Worm (Caenorhabditis elegans) whole organism, L1 larva: ENCODE measurements around the gene Y32H12A.8.

Experiments used
- F16B12.6 ChIP-seq: fragments of 150-350 bp; optimal IDR thresholded peaks from 2 replicates; lab custom pipeline; 2014; ENCODE audit warnings: missing biosample characterization, missing genetic modification characterization
- ceh-63 ChIP-seq: fragments of 200-800 bp; sonication (Bioruptor generic); optimal IDR thresholded peaks from 2 replicates; lab custom pipeline; 2018; ENCODE audit warnings: mild to moderate bottlenecking, missing genetic modification characterization, missing compliant biosample characterization
- ceh-82 ChIP-seq, 3 experiments: fragments of 150-350 bp in 1 of 3; sonication (generic microtip) in 2 of 3; optimal IDR thresholded peaks; 2 replicates each; lab custom pipeline; 2014 to 2017; ENCODE audit warnings: missing biosample characterization in 3 of 3, missing genetic modification characterization in 3 of 3
- ceh-88 ChIP-seq: fragments of 200-800 bp; sonication (Bioruptor generic); IDR thresholded peaks from 2 replicates; pipeline ENCODE4 v1.3.6; 2022; ENCODE audit warnings: missing genetic modification characterization, missing compliant biosample characterization
- ceh-90 ChIP-seq: sonication (generic microtip); optimal IDR thresholded peaks from 2 replicates; lab custom pipeline; 2016; ENCODE audit warnings: missing genetic modification characterization, missing compliant biosample characterization
- dpl-1 ChIP-seq, 3 experiments: fragments of 150-350 bp in 2 of 3; sonication (generic microtip) in 1 of 3; optimal IDR thresholded peaks; 2 replicates each; lab custom pipeline; 2014 to 2017; ENCODE audit warnings: missing biosample characterization in 3 of 3, missing genetic modification characterization in 3 of 3, missing genetic modification reagents in 3 of 3
- dsc-1 ChIP-seq: sonication (generic microtip); optimal IDR thresholded peaks from 2 replicates; lab custom pipeline; 2016; ENCODE audit warnings: mild to moderate bottlenecking, missing genetic modification characterization, missing compliant biosample characterization
- efl-1 ChIP-seq, 4 experiments: fragments of 150-350 bp; optimal IDR thresholded peaks in 3 of 4; peaks in 1 of 4; 1 replicate in 1 of 4; 2 replicates in 3 of 4; lab custom pipeline; 2014; ENCODE audit warnings: missing biosample characterization in 2 of 4, missing genetic modification characterization in 2 of 4, missing genetic modification reagents in 2 of 4
- efl-3 ChIP-seq: fragments of 200-800 bp; sonication (Bioruptor generic); optimal IDR thresholded peaks from 2 replicates; lab custom pipeline; 2018; ENCODE audit warnings: mild to moderate bottlenecking, missing genetic modification characterization, missing compliant biosample characterization
- egl-13 ChIP-seq: sonication (generic microtip); optimal IDR thresholded peaks from 2 replicates; lab custom pipeline; 2016; ENCODE audit warnings: missing genotype, missing genetic modification reagents, missing genetic modification characterization, missing compliant biosample characterization
- fkh-8 ChIP-seq: sonication (generic microtip); optimal IDR thresholded peaks from 2 replicates; lab custom pipeline; 2016; ENCODE audit warnings: mild to moderate bottlenecking, missing genetic modification characterization, missing compliant biosample characterization
- grh-1 ChIP-seq: fragments of 200-800 bp; sonication (Bioruptor generic); IDR thresholded peaks from 2 replicates; pipeline ENCODE4 v1.3.6; 2022; ENCODE audit warnings: missing genetic modification reagents, missing genetic modification characterization, missing compliant biosample characterization
- hlh-4 ChIP-seq: sonication (generic microtip); optimal IDR thresholded peaks from 2 replicates; lab custom pipeline; 2016; ENCODE audit warnings: mild to moderate bottlenecking, missing genetic modification characterization, missing compliant biosample characterization
- hpl-2 ChIP-seq: fragments of 150-350 bp; optimal IDR thresholded peaks from 2 replicates; lab custom pipeline; 2014; ENCODE audit warnings: missing biosample characterization, missing genetic modification reagents, missing genetic modification characterization
- isw-1 ChIP-seq: fragments of 200-800 bp; sonication (Bioruptor generic); IDR thresholded peaks from 2 replicates; pipeline ENCODE4 v1.3.6; 2022; ENCODE audit warnings: missing genetic modification characterization, missing compliant biosample characterization
- jun-1 ChIP-seq: fragments of 150-350 bp; optimal IDR thresholded peaks from 2 replicates; lab custom pipeline; 2014; ENCODE audit warnings: missing biosample characterization, missing genetic modification reagents, missing genetic modification characterization
- lin-14 ChIP-seq: fragments of 200-800 bp; sonication (Bioruptor generic); optimal IDR thresholded peaks from 2 replicates; lab custom pipeline; 2018; ENCODE audit warnings: mild to moderate bottlenecking, missing genetic modification characterization, moderate library complexity, missing compliant biosample characterization
- lin-15B ChIP-seq: fragments of 150-350 bp; sonication (generic microtip); optimal IDR thresholded peaks from 3 replicates; lab custom pipeline; 2014; ENCODE audit warnings: missing biosample characterization, missing genetic modification characterization
- lin-35 ChIP-seq, 2 experiments: fragments of 150-350 bp; optimal IDR thresholded peaks; 2 replicates each; lab custom pipeline; 2014; ENCODE audit warnings: missing biosample characterization in 2 of 2, missing genetic modification characterization in 2 of 2, missing genetic modification reagents in 2 of 2
- lir-3 ChIP-seq: sonication (generic microtip); optimal IDR thresholded peaks from 2 replicates; lab custom pipeline; 2016; ENCODE audit warnings: mild to moderate bottlenecking, missing genetic modification characterization, moderate library complexity, missing compliant biosample characterization; ENCODE audit not compliant: poor library complexity
- lsy-2 ChIP-seq, 2 experiments: fragments of 150-350 bp; optimal IDR thresholded peaks; 2 replicates each; lab custom pipeline; 2014; ENCODE audit warnings: missing biosample characterization in 2 of 2, missing genetic modification characterization in 2 of 2
- mab-9 ChIP-seq: fragments of 200-800 bp; sonication (Bioruptor generic); IDR thresholded peaks from 2 replicates; pipeline ENCODE4 v1.3.6; 2022; ENCODE audit warnings: missing genetic modification reagents, missing genetic modification characterization, missing compliant biosample characterization
- mdl-1 ChIP-seq, 2 experiments: fragments of 150-350 bp; optimal IDR thresholded peaks; 2 replicates each; lab custom pipeline; 2014 to 2017; ENCODE audit warnings: missing biosample characterization in 2 of 2, missing genetic modification characterization in 2 of 2, inconsistent platforms in 1 of 2
- mep-1 ChIP-seq: fragments of 150-350 bp; optimal IDR thresholded peaks from 2 replicates; lab custom pipeline; 2014; ENCODE audit warnings: missing biosample characterization, missing genetic modification characterization
- nhr-11 ChIP-seq: fragments of 150-350 bp; optimal IDR thresholded peaks from 2 replicates; lab custom pipeline; 2014; ENCODE audit warnings: missing biosample characterization, missing genetic modification characterization
- nhr-12 ChIP-seq: sonication (generic microtip); optimal IDR thresholded peaks from 2 replicates; lab custom pipeline; 2017; ENCODE audit warnings: missing biosample characterization, missing genetic modification characterization
- nhr-19 ChIP-seq: fragments of 200-800 bp; sonication (Bioruptor generic); conservative IDR thresholded peaks from 2 replicates; pipeline ENCODE4 v1.3.6; 2022; ENCODE audit warnings: missing genetic modification characterization, missing compliant biosample characterization
- nhr-20 ChIP-seq: sonication (generic microtip); optimal IDR thresholded peaks from 2 replicates; lab custom pipeline; 2016; ENCODE audit warnings: mild to moderate bottlenecking, missing genetic modification characterization, missing compliant biosample characterization
- nhr-47 ChIP-seq: sonication (generic microtip); optimal IDR thresholded peaks from 2 replicates; lab custom pipeline; 2016; ENCODE audit warnings: mild to moderate bottlenecking, missing genetic modification characterization, moderate library complexity, missing compliant biosample characterization
- nhr-71 ChIP-seq: sonication (generic microtip); optimal IDR thresholded peaks from 2 replicates; lab custom pipeline; 2016; ENCODE audit warnings: mild to moderate bottlenecking, missing genetic modification characterization, moderate library complexity, missing compliant biosample characterization
- nhr-77 ChIP-seq: fragments of 150-350 bp; optimal IDR thresholded peaks from 2 replicates; lab custom pipeline; 2014; ENCODE audit warnings: missing biosample characterization, missing genetic modification characterization
- nhr-85 ChIP-seq: sonication (generic microtip); peaks from one replicate; lab custom pipeline; 2016; ENCODE audit warnings: missing genetic modification characterization, inconsistent platforms, missing compliant biosample characterization
- rnt-1 ChIP-seq: sonication (generic microtip); optimal IDR thresholded peaks from 2 replicates; lab custom pipeline; 2016; ENCODE audit warnings: mild to moderate bottlenecking, missing genetic modification characterization, moderate library complexity, missing compliant biosample characterization
- skn-1 ChIP-seq: fragments of 150-350 bp; optimal IDR thresholded peaks from 2 replicates; lab custom pipeline; 2014; ENCODE audit warnings: missing biosample characterization, missing genetic modification characterization
- snu-23 ChIP-seq: sonication (generic microtip); optimal IDR thresholded peaks from 2 replicates; lab custom pipeline; 2016; ENCODE audit warnings: missing genetic modification characterization, missing compliant biosample characterization
- swsn-7 ChIP-seq: sonication (generic microtip); optimal IDR thresholded peaks from 2 replicates; lab custom pipeline; 2016; ENCODE audit warnings: missing genetic modification characterization, missing compliant biosample characterization
- tbx-2 ChIP-seq: sonication (generic microtip); optimal IDR thresholded peaks from 2 replicates; lab custom pipeline; 2016; ENCODE audit warnings: missing genetic modification characterization, missing compliant biosample characterization
- unc-130 ChIP-seq: fragments of 150-350 bp; optimal IDR thresholded peaks from 2 replicates; lab custom pipeline; 2017; ENCODE audit warnings: missing biosample characterization, missing genetic modification characterization, inconsistent platforms
- unc-86 ChIP-seq: sonication (generic microtip); optimal IDR thresholded peaks from 2 replicates; lab custom pipeline; 2016; ENCODE audit warnings: missing genetic modification characterization, missing compliant biosample characterization
- xbp-1 ChIP-seq: sonication (generic microtip); optimal IDR thresholded peaks from 2 replicates; lab custom pipeline; 2016; ENCODE audit warnings: missing genetic modification characterization, missing compliant biosample characterization
- zag-1 ChIP-seq: fragments of 150-350 bp; optimal IDR thresholded peaks from 2 replicates; lab custom pipeline; 2014; ENCODE audit warnings: missing biosample characterization, missing genetic modification characterization
- ztf-4 ChIP-seq: fragments of 150-350 bp; optimal IDR thresholded peaks from 2 replicates; lab custom pipeline; 2014; ENCODE audit warnings: missing biosample characterization, missing genetic modification characterization

The Y32H12A.8 gene

DNA sequence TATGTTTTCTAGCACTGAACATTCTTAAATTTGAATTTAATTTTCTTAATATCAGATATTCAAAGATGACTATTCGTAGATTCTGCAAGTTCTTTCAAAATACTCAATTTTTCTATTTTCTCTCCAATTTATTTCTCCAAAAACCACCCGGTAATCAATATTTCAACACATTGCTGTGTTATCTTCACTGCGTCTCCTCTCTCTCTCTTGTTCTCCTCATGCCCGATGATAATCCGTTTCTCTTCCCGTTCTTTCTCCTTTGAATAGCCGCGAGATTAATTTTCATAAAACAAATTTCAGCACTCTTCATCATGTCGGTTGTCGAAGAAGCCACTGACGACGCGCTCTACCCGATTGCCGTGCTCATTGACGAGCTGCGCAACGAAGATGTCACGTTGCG is 44.6 kb upstream of the Y32H12A.8 start, which contains the start of gene paa-1:
Gene paa-1 (plus strand): TSS at position 301 of the 400 bp plus-strand sequence.
- no peak for TF ChIP-seq lir-3 (tag; lab: Kevin White, UChicago)
- TF ChIP-seq efl-1 (optimal IDR thresholded peaks at IDR 0.05; lab: Kevin White, UChicago): no peak
- TF ChIP-seq efl-1 (GFP tag; optimal IDR thresholded peaks at IDR 0.05 in 1 of 2; lab: Kevin White, UChicago): peak in 1 of 2 experiments; percentile 35
- TF ChIP-seq, all 84 proteins: peak for 1

DNA sequence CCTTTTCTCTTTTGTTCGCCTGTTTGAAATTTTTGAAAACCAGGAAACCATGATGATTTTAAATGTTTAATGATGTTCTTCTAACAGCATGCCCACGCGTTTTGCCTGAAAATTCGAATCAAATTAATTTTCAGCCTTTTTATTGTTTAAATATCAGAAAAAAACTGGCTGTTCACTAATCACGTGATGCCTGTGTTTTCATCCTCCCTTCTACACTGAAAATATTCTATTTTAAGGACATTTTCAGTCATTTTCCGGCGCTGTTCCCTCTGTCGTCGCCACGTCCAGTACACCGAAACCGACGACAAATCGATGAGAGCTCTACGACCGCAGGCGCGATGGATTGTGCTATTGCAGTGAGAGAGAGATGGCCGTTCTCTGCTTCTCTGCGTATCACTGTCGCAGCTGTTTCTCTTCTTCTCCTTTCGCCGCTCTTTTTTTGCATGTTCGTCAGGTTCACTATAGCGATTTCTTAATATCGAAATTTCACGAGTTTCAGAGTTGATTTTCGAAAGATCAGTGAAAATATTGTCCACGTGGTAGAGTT is 44.0 kb upstream of the Y32H12A.8 start, which contains the start of gene F48E8.8:
Gene F48E8.8 (minus strand): TSS at position 51 of the 547 bp plus-strand sequence.
- TF ChIP-seq lsy-2 (tag; optimal IDR thresholded peaks at IDR 0.05; lab: Kevin White, UChicago) (peak; percentile 73 to 85), nhr-11 (tag; lab: Kevin White, UChicago) (no peak), efl-1 (optimal IDR thresholded peaks at IDR 0.05; lab: Kevin White, UChicago) (peak; percentile 77 to 83), efl-1 (GFP tag; optimal IDR thresholded peaks at IDR 0.05 in 1 of 2; lab: Kevin White, UChicago) (peak; percentile 65 to 96), nhr-20 (peak; percentile 50), egl-13 (no peak), mep-1 (tag; lab: Kevin White, UChicago) (peak; percentile 30), lin-35 (GFP tag; optimal IDR thresholded peaks at IDR 0.05; lab: Kevin White, UChicago) (peak; percentile 65 to 69), isw-1 (GFP tag; lab: Robert Waterston, UW) (peak; percentile 33), jun-1 (tag; lab: Kevin White, UChicago) (peak; percentile 3), mab-9 (GFP tag; lab: Robert Waterston, UW) (peak; percentile 81), unc-130 (peak; percentile 35), lin-14 (GFP tag; lab: Kevin White, UChicago) (peak; percentile 80), snu-23 (GFP tag; lab: Kevin White, UChicago) (peak; percentile 66), efl-3 (GFP tag; lab: Kevin White, UChicago) (no peak), grh-1 (GFP tag; lab: Robert Waterston, UW) (no peak), ztf-4 (tag; lab: Kevin White, UChicago) (no peak), nhr-85 (tag; lab: Kevin White, UChicago) (peak; percentile 70), hlh-4 (tag; lab: Kevin White, UChicago) (no peak), ceh-82 (tag; optimal IDR thresholded peaks at IDR 0.05; lab: Kevin White, UChicago) (peak; percentile 9 to 58 (median 49)), dsc-1 (tag; lab: Kevin White, UChicago) (peak; percentile 46), rnt-1 (tag; lab: Kevin White, UChicago) (peak; percentile 83), nhr-47 (tag; lab: Kevin White, UChicago) (peak; percentile 69), mdl-1 (tag; optimal IDR thresholded peaks at IDR 0.05; lab: Kevin White, UChicago) (peak in 1 of 2 experiments; percentile 34), lin-15B (tag; lab: Kevin White, UChicago) (peak; percentile 19), skn-1 (peak; percentile 55), fkh-8 (tag; lab: Kevin White, UChicago) (peak; percentile 67), tbx-2 (tag; lab: Kevin White, UChicago) (peak; percentile 81), ceh-90 (tag; lab: Kevin White, UChicago) (no peak), nhr-12 (tag; lab: Kevin White, UChicago) (no peak), xbp-1 (tag; lab: Kevin White, UChicago) (peak; percentile 32), unc-86 (tag; lab: Kevin White, UChicago) (peak; percentile 15), ceh-63 (GFP tag; lab: Kevin White, UChicago) (no peak), nhr-19 (GFP tag; lab: Robert Waterston, UW) (0 out of 2 replicates have a peak, but pooled peaks have one; percentile 36), F16B12.6 (tag; lab: Kevin White, UChicago) (peak; percentile 79), nhr-71 (tag; lab: Kevin White, UChicago) (peak; percentile 74), ceh-88 (no peak), dpl-1 (GFP tag; optimal IDR thresholded peaks at IDR 0.05; lab: Kevin White, UChicago) (peak; percentile 34 to 63 (median 62)), swsn-7 (peak; percentile 56), zag-1 (tag; lab: Kevin White, UChicago) (no peak), hpl-2 (GFP tag; lab: Kevin White, UChicago) (no peak), nhr-77 (tag; lab: Kevin White, UChicago) (peak; percentile 14)
